Worm (Caenorhabditis elegans): ENCODE results near the gene srbc-65.

The srbc-65 gene

ce11 chrV:16581061-16581460 is 30.3 kb downstream of the srbc-65 start:
- TF ChIP-seq scrt-1 (GFP tag; IDR thresholded peaks at IDR 0.05) = no peak
- no peak for TF ChIP-seq ets-7 (tag; optimal IDR thresholded peaks at IDR 0.05)
- TF ChIP-seq tbx-11 (GFP tag; IDR thresholded peaks at IDR 0.05) = no peak
- no peak for TF ChIP-seq B0310.2 (tag; optimal IDR thresholded peaks at IDR 0.05)
- TF ChIP-seq ceh-36 (tag; optimal IDR thresholded peaks at IDR 0.05) = no peak
- TF ChIP-seq flt-1 (GFP tag; IDR thresholded peaks at IDR 0.05) = no peak
- no peak for TF ChIP-seq pes-1 (GFP tag; IDR thresholded peaks at IDR 0.05)
- no peak for TF ChIP-seq ceh-13 (GFP tag; optimal IDR thresholded peaks at IDR 0.05)
- TF ChIP-seq F13C5.2 (tag; optimal IDR thresholded peaks at IDR 0.05) = no peak
- TF ChIP-seq tbx-37 (GFP tag; conservative IDR thresholded peaks at IDR 0.05) = no peak
- no peak for TF ChIP-seq hmg-4 (GFP tag; optimal IDR thresholded peaks at IDR 0.05)
- TF ChIP-seq ama-1 (optimal IDR thresholded peaks at IDR 0.05) = no peak
- no peak for TF ChIP-seq tra-4 (tag; optimal IDR thresholded peaks at IDR 0.05)
- no peak for TF ChIP-seq hnd-1 (tag; optimal IDR thresholded peaks at IDR 0.05)
- TF ChIP-seq sea-1 (GFP tag; conservative IDR thresholded peaks at IDR 0.05) = no peak
- TF ChIP-seq hmbx-1 (tag; optimal IDR thresholded peaks at IDR 0.05) = no peak

DNA sequence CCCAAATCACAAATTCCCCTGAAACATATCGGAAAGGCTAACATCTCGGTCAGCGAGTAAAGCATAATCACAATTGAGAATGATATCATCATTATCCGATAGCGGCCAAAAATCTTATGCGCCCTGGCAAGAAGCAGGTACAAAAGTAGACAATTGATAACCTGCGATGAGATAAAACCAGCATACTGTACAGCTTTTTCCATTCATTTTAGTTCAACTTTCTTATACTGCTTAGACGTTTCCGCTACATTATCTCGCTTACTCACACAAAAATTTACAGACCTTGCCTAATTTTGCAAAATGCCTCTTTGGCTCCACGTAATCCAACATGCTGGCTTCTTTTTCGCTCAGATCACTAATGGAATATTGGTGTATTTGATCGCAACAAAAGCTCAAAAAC is 32.2 kb downstream of the srbc-65 start, which contains the start of gene str-150:
Gene str-150, plus strand, starts transcription at position 301 of the 400 bp plus-strand sequence.
- no peak for TF ChIP-seq B0310.2 (tag; optimal IDR thresholded peaks at IDR 0.05)
- no peak for TF ChIP-seq hmbx-1 (tag; optimal IDR thresholded peaks at IDR 0.05)
- no peak for TF ChIP-seq tra-4 (tag; optimal IDR thresholded peaks at IDR 0.05)
- TF ChIP-seq ama-1 (optimal IDR thresholded peaks at IDR 0.05) = no peak
- no peak for TF ChIP-seq aly-1 (tag; optimal IDR thresholded peaks at IDR 0.05)

- TF ChIP-seq scrt-1 (GFP tag; IDR thresholded peaks at IDR 0.05) = no peak
- no peak for TF ChIP-seq sea-1 (GFP tag; conservative IDR thresholded peaks at IDR 0.05)
Observed at ce11 chrV:16588428-16588827, 37.6 kb downstream of the srbc-65 start, which contains the start of gene srw-73. Gene srw-73 (minus strand): TSS chrV:16588528.

DNA sequence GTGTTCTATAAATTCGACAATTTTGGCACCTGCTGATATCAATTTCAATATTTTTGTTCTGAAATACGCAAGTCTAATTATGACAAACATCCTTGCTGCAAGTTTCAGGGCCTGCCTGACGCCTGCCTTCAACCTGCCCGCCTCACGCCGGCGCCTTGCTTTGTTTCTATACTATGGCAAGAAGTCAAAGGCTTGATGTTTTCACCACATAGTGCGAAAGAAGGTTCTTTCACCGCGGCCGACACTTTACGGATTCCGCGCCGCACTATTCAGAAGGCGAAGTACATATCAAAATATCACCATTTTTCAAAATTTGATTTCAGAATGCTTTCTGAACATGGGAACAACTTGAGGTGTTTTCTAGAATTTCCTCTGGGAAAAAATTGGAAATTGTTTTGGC is 38.7 kb downstream of the srbc-65 start:
- TF ChIP-seq tra-4 (tag; optimal IDR thresholded peaks at IDR 0.05) (no peak), ets-7 (tag; optimal IDR thresholded peaks at IDR 0.05) (no peak), scrt-1 (GFP tag; IDR thresholded peaks at IDR 0.05) (no peak), B0310.2 (tag; optimal IDR thresholded peaks at IDR 0.05) (no peak), ceh-13 (GFP tag; optimal IDR thresholded peaks at IDR 0.05) (no peak), tbx-11 (GFP tag; IDR thresholded peaks at IDR 0.05) (no peak), pes-1 (GFP tag; IDR thresholded peaks at IDR 0.05) (no peak)

- TF ChIP-seq F13C5.2 (tag; optimal IDR thresholded peaks at IDR 0.05) (peak; percentile 71), tra-4 (tag; optimal IDR thresholded peaks at IDR 0.05) (peak; percentile 41), hnd-1 (tag; optimal IDR thresholded peaks at IDR 0.05) (peak; percentile 31), sea-1 (GFP tag; conservative IDR thresholded peaks at IDR 0.05) (peak; percentile 59; the same call in 1 of the 2 replicates), hmbx-1 (tag; optimal IDR thresholded peaks at IDR 0.05) (peak; percentile 8), ceh-13 (GFP tag; optimal IDR thresholded peaks at IDR 0.05) (peak; percentile 11), B0310.2 (tag; optimal IDR thresholded peaks at IDR 0.05) (peak; percentile 56), tbx-37 (GFP tag; conservative IDR thresholded peaks at IDR 0.05) (0 out of 2 replicates have a peak, but pooled peaks have one; percentile 43), ets-7 (tag; optimal IDR thresholded peaks at IDR 0.05) (peak; percentile 45), flt-1 (GFP tag; IDR thresholded peaks at IDR 0.05) (peak; percentile 76), tbx-11 (GFP tag; IDR thresholded peaks at IDR 0.05) (peak; percentile 65), ama-1 (optimal IDR thresholded peaks at IDR 0.05) (no peak), aly-1 (tag; optimal IDR thresholded peaks at IDR 0.05) (peak; percentile 61), hmg-4 (GFP tag; optimal IDR thresholded peaks at IDR 0.05) (peak; percentile 67), pes-1 (GFP tag; IDR thresholded peaks at IDR 0.05) (peak; percentile 80), scrt-1 (GFP tag; IDR thresholded peaks at IDR 0.05) (peak; percentile 79), ceh-36 (tag; optimal IDR thresholded peaks at IDR 0.05) (peak; percentile 38)
Observed at ce11 chrV:16591992-16592798, 41.4 kb downstream of the srbc-65 start, which contains the start of gene srh-269. Gene srh-269 (minus strand): TSS chrV:16592042.

ce11 chrV:16592947-16593791 is 42.4 kb downstream of the srbc-65 start:
- no peak for TF ChIP-seq scrt-1 (GFP tag; IDR thresholded peaks at IDR 0.05)
- TF ChIP-seq ceh-36 (tag; optimal IDR thresholded peaks at IDR 0.05) = peak; percentile 88

DNA sequence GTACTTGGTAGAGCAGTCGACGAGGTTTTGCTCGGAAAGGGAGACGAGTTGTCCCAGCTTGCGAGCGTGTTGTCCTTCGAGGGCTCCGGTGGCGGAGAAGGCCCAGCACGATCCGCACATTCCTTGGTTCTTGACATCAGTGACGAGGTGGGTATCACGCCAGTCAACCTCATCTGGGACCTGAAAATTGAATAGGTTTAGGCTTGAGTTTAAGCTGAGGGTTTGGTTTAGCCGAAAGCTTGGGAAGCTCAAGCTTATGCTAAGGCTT is 42.9 kb downstream of the srbc-65 start:
- TF ChIP-seq ceh-13 (GFP tag; optimal IDR thresholded peaks at IDR 0.05) (no peak), F13C5.2 (tag; optimal IDR thresholded peaks at IDR 0.05) (no peak), tra-4 (tag; optimal IDR thresholded peaks at IDR 0.05) (no peak), B0310.2 (tag; optimal IDR thresholded peaks at IDR 0.05) (no peak), flt-1 (GFP tag; IDR thresholded peaks at IDR 0.05) (no peak), tbx-37 (GFP tag; conservative IDR thresholded peaks at IDR 0.05) (no peak), ets-7 (tag; optimal IDR thresholded peaks at IDR 0.05) (no peak), tbx-11 (GFP tag; IDR thresholded peaks at IDR 0.05) (no peak), hnd-1 (tag; optimal IDR thresholded peaks at IDR 0.05) (no peak), aly-1 (tag; optimal IDR thresholded peaks at IDR 0.05) (no peak), pes-1 (GFP tag; IDR thresholded peaks at IDR 0.05) (no peak), scrt-1 (GFP tag; IDR thresholded peaks at IDR 0.05) (no peak), ama-1 (optimal IDR thresholded peaks at IDR 0.05) (no peak), hmbx-1 (tag; optimal IDR thresholded peaks at IDR 0.05) (no peak), hmg-4 (GFP tag; optimal IDR thresholded peaks at IDR 0.05) (no peak), sea-1 (GFP tag; conservative IDR thresholded peaks at IDR 0.05) (no peak), ceh-36 (tag; optimal IDR thresholded peaks at IDR 0.05) (no peak)

Measured in whole organism, early embryonic.